Fruit fly (Drosophila melanogaster): Measurements from ENCODE around the gene Tengl2.

Tengl2 gene

dm6 chr2L:2239284-2239683 lies at the start of gene Tengl2:
Gene Tengl2, minus strand, starts transcription at chr2L:2239384.
- no peak for TF ChIP-seq pan (optimal IDR thresholded peaks at IDR 0.05)
- no peak for TF ChIP-seq Dll (optimal IDR thresholded peaks at IDR 0.05)
- no peak for TF ChIP-seq EcR (GFP tag; optimal IDR thresholded peaks at IDR 0.05)

- no peak for TF ChIP-seq CG8478 (optimal IDR thresholded peaks at IDR 0.05)
- TF ChIP-seq pan (optimal IDR thresholded peaks at IDR 0.05), result no peak
- TF ChIP-seq usp (GFP tag; optimal IDR thresholded peaks at IDR 0.05), result no peak
- no peak for TF ChIP-seq psq (optimal IDR thresholded peaks at IDR 0.05)
These were observed 48.6 kb upstream of the Tengl2 start, which contains the start of gene CG42658 for dm6 chr2L:2287807-2288206. Gene CG42658, minus strand, starts transcription at chr2L:2287907.

dm6 chr2L:2286773-2287172 lies 47.6 kb upstream of the Tengl2 start, which contains the start of gene CG31681:
Gene CG31681, minus strand, starts transcription at chr2L:2286873.
- no peak for TF ChIP-seq pan (optimal IDR thresholded peaks at IDR 0.05)
- no peak for TF ChIP-seq CG8478 (optimal IDR thresholded peaks at IDR 0.05)
- TF ChIP-seq psq (optimal IDR thresholded peaks at IDR 0.05), result no peak
- no peak for TF ChIP-seq usp (GFP tag; optimal IDR thresholded peaks at IDR 0.05)
- no peak for TF ChIP-seq EcR (GFP tag; optimal IDR thresholded peaks at IDR 0.05)
- no peak for TF ChIP-seq Dll (optimal IDR thresholded peaks at IDR 0.05)

DNA sequence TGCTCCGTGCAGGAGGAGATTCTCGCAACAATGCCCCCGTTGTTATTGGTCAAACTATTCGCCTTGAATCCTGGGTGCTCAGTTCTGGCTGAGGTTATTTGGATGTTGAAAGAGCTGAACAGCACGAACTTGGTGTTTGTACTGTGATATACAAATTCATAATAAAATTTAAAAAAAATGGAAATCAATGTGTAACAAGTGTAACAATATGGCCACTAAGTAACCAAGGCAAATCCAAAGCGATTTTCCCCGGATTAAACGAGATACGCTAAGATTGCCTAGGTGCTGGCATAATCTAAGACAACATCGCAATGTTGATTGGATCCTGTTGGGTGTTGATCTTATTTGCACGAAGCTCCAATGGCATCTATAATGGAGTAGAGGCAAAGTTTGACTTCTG lies 45.7 kb upstream of the Tengl2 start, which contains the start of gene CG4271:
CG4271 (plus strand) TSS at position 301 of the 400 bp plus-strand sequence.
- no peak for TF ChIP-seq usp (GFP tag; optimal IDR thresholded peaks at IDR 0.05)
- no peak for TF ChIP-seq pan (optimal IDR thresholded peaks at IDR 0.05)
- no peak for TF ChIP-seq Dll (optimal IDR thresholded peaks at IDR 0.05)
- no peak for TF ChIP-seq EcR (GFP tag; optimal IDR thresholded peaks at IDR 0.05)
- TF ChIP-seq CG8478 (optimal IDR thresholded peaks at IDR 0.05), result no peak
- no peak for TF ChIP-seq psq (optimal IDR thresholded peaks at IDR 0.05)

- TF ChIP-seq psq (optimal IDR thresholded peaks at IDR 0.05) (no peak), EcR (GFP tag; optimal IDR thresholded peaks at IDR 0.05) (no peak), CG8478 (optimal IDR thresholded peaks at IDR 0.05) (no peak), usp (GFP tag; optimal IDR thresholded peaks at IDR 0.05) (no peak), pan (optimal IDR thresholded peaks at IDR 0.05) (no peak), Dll (optimal IDR thresholded peaks at IDR 0.05) (no peak)
These were observed 29.9 kb upstream of the Tengl2 start, which contains the start of gene CG17242 for dm6 chr2L:2269040-2269439. Gene CG17242, minus strand, starts transcription at chr2L:2269140.

- TF ChIP-seq psq (optimal IDR thresholded peaks at IDR 0.05) (no peak), EcR (GFP tag; optimal IDR thresholded peaks at IDR 0.05) (no peak), Dll (optimal IDR thresholded peaks at IDR 0.05) (no peak), usp (GFP tag; optimal IDR thresholded peaks at IDR 0.05) (no peak), pan (optimal IDR thresholded peaks at IDR 0.05) (no peak), CG8478 (optimal IDR thresholded peaks at IDR 0.05) (no peak)
These were observed 26.0 kb upstream of the Tengl2 start, which contains the start of gene CG34049 for dm6 chr2L:2265221-2265620. Gene CG34049, minus strand, starts transcription at chr2L:2265321.

- TF ChIP-seq Dll (optimal IDR thresholded peaks at IDR 0.05) (no peak), psq (optimal IDR thresholded peaks at IDR 0.05) (no peak), pan (optimal IDR thresholded peaks at IDR 0.05) (no peak), EcR (GFP tag; optimal IDR thresholded peaks at IDR 0.05) (no peak), CG8478 (optimal IDR thresholded peaks at IDR 0.05) (no peak)
These were observed 24.0 kb upstream of the Tengl2 start, which contains the start of gene CG4270 for dm6 chr2L:2263142-2263541. Gene CG4270, plus strand, starts transcription at chr2L:2263442.

- TF ChIP-seq pan (optimal IDR thresholded peaks at IDR 0.05), result no peak
- TF ChIP-seq usp (GFP tag; optimal IDR thresholded peaks at IDR 0.05), result no peak
- TF ChIP-seq Dll (optimal IDR thresholded peaks at IDR 0.05), result no peak
- TF ChIP-seq EcR (GFP tag; optimal IDR thresholded peaks at IDR 0.05), result no peak
- TF ChIP-seq psq (optimal IDR thresholded peaks at IDR 0.05), result no peak
- TF ChIP-seq CG8478 (optimal IDR thresholded peaks at IDR 0.05), result no peak
These were observed 15.8 kb upstream of the Tengl2 start, which contains the start of gene Send1 for dm6 chr2L:2254950-2255349. Gene Send1, minus strand, starts transcription at chr2L:2255050.

DNA sequence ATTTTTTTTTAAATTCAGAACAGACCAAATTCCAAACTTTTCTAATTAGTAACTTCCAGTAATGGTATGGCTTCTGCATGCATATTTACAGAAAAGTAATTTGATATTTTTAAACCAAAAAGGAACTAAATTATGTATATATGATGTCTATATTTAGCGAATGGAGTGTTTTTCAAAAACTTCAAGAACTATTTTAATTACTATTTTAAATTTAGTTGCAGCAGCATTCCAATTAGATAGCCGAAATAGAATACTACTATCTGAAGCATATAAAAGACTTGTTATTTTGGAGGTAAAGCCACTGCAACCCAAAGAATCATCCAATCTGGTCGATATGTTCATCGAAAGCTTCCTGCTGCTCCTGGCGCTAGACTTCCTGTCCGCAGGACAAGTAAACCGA lies 13.6 kb upstream of the Tengl2 start, which contains the start of gene CG17234:
CG17234 (plus strand) TSS at position 301 of the 400 bp plus-strand sequence.
- TF ChIP-seq psq (optimal IDR thresholded peaks at IDR 0.05) (no peak), EcR (GFP tag; optimal IDR thresholded peaks at IDR 0.05) (no peak)

dm6 chr2L:2252241-2252640 lies 13.1 kb upstream of the Tengl2 start, which contains the start of gene CG17239:
Gene CG17239, minus strand, starts transcription at chr2L:2252341.
- TF ChIP-seq psq (optimal IDR thresholded peaks at IDR 0.05) (no peak), Dll (optimal IDR thresholded peaks at IDR 0.05) (no peak), CG8478 (optimal IDR thresholded peaks at IDR 0.05) (no peak), pan (optimal IDR thresholded peaks at IDR 0.05) (no peak), EcR (GFP tag; optimal IDR thresholded peaks at IDR 0.05) (no peak), usp (GFP tag; optimal IDR thresholded peaks at IDR 0.05) (no peak)

- TF ChIP-seq Dll (optimal IDR thresholded peaks at IDR 0.05) (no peak), usp (GFP tag; optimal IDR thresholded peaks at IDR 0.05) (no peak), EcR (GFP tag; optimal IDR thresholded peaks at IDR 0.05) (no peak), CG8478 (optimal IDR thresholded peaks at IDR 0.05) (no peak), pan (optimal IDR thresholded peaks at IDR 0.05) (no peak), psq (optimal IDR thresholded peaks at IDR 0.05) (no peak)
These were observed 12.0 kb upstream of the Tengl2 start, which contains the start of gene Ser12 for dm6 chr2L:2251175-2251574. Gene Ser12, minus strand, starts transcription at chr2L:2251275.

- TF ChIP-seq psq (optimal IDR thresholded peaks at IDR 0.05) (no peak), Dll (optimal IDR thresholded peaks at IDR 0.05) (no peak), EcR (GFP tag; optimal IDR thresholded peaks at IDR 0.05) (no peak)
These were observed 10.4 kb upstream of the Tengl2 start for dm6 chr2L:2249578-2249977.

DNA sequence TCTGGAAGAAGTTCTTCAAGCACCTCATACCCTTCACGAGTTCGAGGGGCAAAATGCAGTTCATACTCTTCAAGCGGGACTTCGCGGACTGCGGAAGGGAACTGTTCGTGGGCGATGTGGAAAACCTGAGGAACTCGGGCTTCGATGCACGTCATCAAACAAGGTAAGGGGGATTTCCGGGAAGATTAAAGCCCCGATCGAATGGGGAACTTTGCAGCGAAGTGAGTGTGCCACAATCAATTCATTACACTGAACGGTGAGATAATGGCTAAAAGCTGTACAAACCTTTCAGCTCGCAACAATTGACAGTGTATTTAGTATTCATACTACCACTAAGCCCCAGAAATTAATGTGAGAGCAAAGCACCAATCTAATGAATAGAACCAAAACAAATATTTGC lies 3.6 kb upstream of the Tengl2 start:
- TF ChIP-seq pan (optimal IDR thresholded peaks at IDR 0.05) (no peak), psq (optimal IDR thresholded peaks at IDR 0.05) (no peak), EcR (GFP tag; optimal IDR thresholded peaks at IDR 0.05) (no peak), usp (GFP tag; optimal IDR thresholded peaks at IDR 0.05) (no peak), Dll (optimal IDR thresholded peaks at IDR 0.05) (no peak), CG8478 (optimal IDR thresholded peaks at IDR 0.05) (no peak)
